Worm (Caenorhabditis elegans) whole organism, L1 larva: Measurements from ENCODE around the gene str-204.

Experiments used
- lin-39 ChIP-seq: fragments of 150-350 bp; optimal IDR thresholded peaks from 2 replicates; lab custom pipeline; 2014; ENCODE audit warnings: missing biosample characterization, missing genetic modification reagents, missing genetic modification characterization
- nhr-11 ChIP-seq: fragments of 150-350 bp; optimal IDR thresholded peaks from 2 replicates; lab custom pipeline; 2014; ENCODE audit warnings: missing biosample characterization, missing genetic modification characterization
- pag-3 ChIP-seq: sonication (generic microtip); optimal IDR thresholded peaks from 2 replicates; lab custom pipeline; 2017; ENCODE audit warnings: missing genetic modification characterization, mild to moderate bottlenecking, missing compliant biosample characterization, antibody characterized with exemption, borderline replicate concordance; ENCODE audit not compliant: insufficient read depth

- TF ChIP-seq lin-39 (peak; percentile 43), nhr-11 (tag; lab: Kevin White, UChicago) (peak; percentile 10), pag-3 (tag; lab: Kevin White, UChicago) (peak; percentile 44)
Observed at ce11 chrV:7196498-7196966, 37.0 kb downstream of the str-204 start, which contains the start of gene F09G2.2.
